Worm (Caenorhabditis elegans): ENCODE data around the gene Y37D8A.8.

DNA sequence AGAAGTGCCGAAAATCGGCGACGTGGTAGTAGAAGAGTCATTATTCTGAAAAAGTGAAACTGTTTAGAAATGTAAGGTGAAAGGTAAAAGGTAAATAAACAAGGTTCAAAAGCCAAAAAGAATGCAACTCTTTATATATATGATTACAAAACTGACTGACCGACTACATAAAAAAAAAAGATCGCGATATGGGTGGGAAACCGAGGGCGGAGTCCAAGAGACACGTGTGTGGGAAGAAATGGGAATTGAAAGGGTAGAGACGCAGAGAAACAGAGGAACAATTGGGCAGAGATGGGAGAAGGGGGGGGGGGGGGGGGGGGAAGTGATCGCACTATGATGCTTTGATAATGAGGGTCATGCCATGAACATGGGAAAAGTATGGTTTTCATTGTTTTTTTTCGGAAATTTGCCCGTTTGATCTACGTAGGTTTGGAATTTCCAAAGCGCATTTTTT is 25.8 kb upstream of the Y37D8A.8 start, which contains the start of gene Y37D8A.4:
- TF ChIP-seq klf-2 (GFP tag; conservative IDR thresholded peaks at IDR 0.05), result no peak
- no peak for TF ChIP-seq ztf-23 (GFP tag; IDR thresholded peaks at IDR 0.05)
- no peak for TF ChIP-seq flt-1 (GFP tag; IDR thresholded peaks at IDR 0.05)
- no peak for TF ChIP-seq ref-1 (GFP tag; conservative IDR thresholded peaks at IDR 0.05)
- TF ChIP-seq ztf-29 (GFP tag; IDR thresholded peaks at IDR 0.05), result no peak
- TF ChIP-seq T22C8.4 (GFP tag; IDR thresholded peaks at IDR 0.05), result no peak
- TF ChIP-seq cog-1 (tag; optimal IDR thresholded peaks at IDR 0.05), result no peak

Data from whole organism, midembryonic.